Worm (Caenorhabditis elegans): ENCODE measurements around the gene Y38E10A.8.

Y38E10A.8 gene

ce11 chrII:12640370-12640769 lies 33.4 kb downstream of the Y38E10A.8 start, which contains the start of gene nhr-235:
Gene nhr-235, plus strand, starts transcription at chrII:12640670.
- TF ChIP-seq lin-15B (tag; optimal IDR thresholded peaks at IDR 0.05), result no peak
- no peak for TF ChIP-seq snpc-4 (tag; optimal IDR thresholded peaks at IDR 0.05)
- no peak for TF ChIP-seq elt-2 (tag; optimal IDR thresholded peaks at IDR 0.05)
- TF ChIP-seq hmg-11 (tag; optimal IDR thresholded peaks at IDR 0.05), result no peak
- no peak for TF ChIP-seq eor-1 (tag; optimal IDR thresholded peaks at IDR 0.05)
- TF ChIP-seq mml-1 (tag; optimal IDR thresholded peaks at IDR 0.05), result no peak
- TF ChIP-seq nhr-67 (tag; optimal IDR thresholded peaks at IDR 0.05), result no peak
- no peak for TF ChIP-seq skn-1 (tag; optimal IDR thresholded peaks at IDR 0.05)

- no peak for TF ChIP-seq ceh-82 (tag; optimal IDR thresholded peaks at IDR 0.05)
- no peak for TF ChIP-seq tbx-2 (tag; optimal IDR thresholded peaks at IDR 0.05)
- no peak for TF ChIP-seq eor-1 (tag; optimal IDR thresholded peaks at IDR 0.05)
Measured at ce11 chrII:12654447-12654846, 47.4 kb downstream of the Y38E10A.8 start, which contains the start of gene rgs-4. Gene rgs-4, plus strand, starts transcription at chrII:12654747.

ce11 chrII:12655816-12656215 lies 48.8 kb downstream of the Y38E10A.8 start:
- no peak for TF ChIP-seq nhr-23 (tag; optimal IDR thresholded peaks at IDR 0.05)
- no peak for TF ChIP-seq tbx-2 (tag; optimal IDR thresholded peaks at IDR 0.05)
- TF ChIP-seq ceh-82 (tag; optimal IDR thresholded peaks at IDR 0.05), result no peak
- TF ChIP-seq fkh-10 (GFP tag; optimal IDR thresholded peaks at IDR 0.05), result no peak
- no peak for TF ChIP-seq lin-15B (tag; optimal IDR thresholded peaks at IDR 0.05)
- no peak for TF ChIP-seq nhr-25 (tag; optimal IDR thresholded peaks at IDR 0.05)
- no peak for TF ChIP-seq nhr-77 (tag; optimal IDR thresholded peaks at IDR 0.05)
- TF ChIP-seq lsy-12 (tag; optimal IDR thresholded peaks at IDR 0.05), result no peak
- no peak for TF ChIP-seq nhr-237 (tag; optimal IDR thresholded peaks at IDR 0.05)
- TF ChIP-seq ceh-28 (tag; optimal IDR thresholded peaks at IDR 0.05), result no peak

ce11 chrII:12657620-12658019 lies 50.6 kb downstream of the Y38E10A.8 start:
- TF ChIP-seq snpc-4 (tag; optimal IDR thresholded peaks at IDR 0.05) (no peak), ztf-11 (tag; optimal IDR thresholded peaks at IDR 0.05) (no peak), lin-15B (tag; optimal IDR thresholded peaks at IDR 0.05) (no peak), ZK546.5 (tag; optimal IDR thresholded peaks at IDR 0.05) (no peak), ceh-16 (tag; optimal IDR thresholded peaks at IDR 0.05) (no peak), mml-1 (tag; optimal IDR thresholded peaks at IDR 0.05) (no peak), ztf-4 (tag; optimal IDR thresholded peaks at IDR 0.05) (no peak), nhr-77 (tag; optimal IDR thresholded peaks at IDR 0.05) (no peak)
